Worm (Caenorhabditis elegans): Measurements from ENCODE around the gene ptr-16.

ce11 chrV:1201717-1202116 lies 36.2 kb downstream of the ptr-16 start:
- TF ChIP-seq pha-4 (GFP tag; IDR thresholded peaks at IDR 0.05) (no peak), pha-4 (tag; optimal IDR thresholded peaks at IDR 0.05) (no peak), lin-1 (GFP tag; IDR thresholded peaks at IDR 0.05) (no peak), R02D3.7 (tag; optimal IDR thresholded peaks at IDR 0.05) (no peak), D1046.2 (GFP tag; IDR thresholded peaks at IDR 0.05) (no peak), ceh-20 (GFP tag; IDR thresholded peaks at IDR 0.05) (no peak), aly-2 (tag; optimal IDR thresholded peaks at IDR 0.05) (no peak), attf-4 (tag; optimal IDR thresholded peaks at IDR 0.05) (no peak), F37D6.2 (tag; optimal IDR thresholded peaks at IDR 0.05) (no peak), dmd-8 (GFP tag; IDR thresholded peaks at IDR 0.05) (no peak)

Measured in whole organism, L4 larva.